Fruit fly (Drosophila melanogaster): ENCODE measurements around the gene CG12426.
A peak's percentile ranks its signal among the peaks of the same experiment; 100 is the strongest.

CG12426 gene

DNA sequence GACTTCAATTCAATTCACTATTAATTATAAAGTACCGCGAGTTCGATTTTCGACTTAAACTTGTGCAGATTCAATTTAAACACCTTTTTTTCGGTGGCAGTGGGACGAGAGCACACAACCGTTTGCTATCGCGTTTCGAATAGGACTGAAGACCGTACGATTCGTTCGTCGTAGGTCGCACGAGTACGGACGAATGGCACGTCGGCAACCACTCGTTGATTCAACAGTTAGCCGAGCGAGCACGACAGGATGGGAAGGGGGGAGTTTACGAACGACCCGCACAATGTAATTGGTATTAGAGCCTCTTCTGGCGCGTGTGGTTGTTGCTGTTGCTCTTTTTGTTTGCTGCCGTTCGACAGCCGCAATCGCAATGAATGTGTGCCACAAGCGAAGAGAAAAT is 33.5 kb upstream of the CG12426 start, which contains the start of gene CG34353 (continued):
- TF ChIP-seq CG10654 (GFP tag; optimal IDR thresholded peaks at IDR 0.05) (no peak), Drgx (GFP tag; IDR thresholded peaks at IDR 0.05) (no peak), repo (GFP tag; optimal IDR thresholded peaks at IDR 0.05) (no peak), CG7745 (tag; optimal IDR thresholded peaks at IDR 0.05) (no peak), Hmx (GFP tag; optimal IDR thresholded peaks at IDR 0.05) (no peak), CG10565 (GFP tag; optimal IDR thresholded peaks at IDR 0.05) (no peak), Fer1 (GFP tag; optimal IDR thresholded peaks at IDR 0.05) (no peak), CG16813 (GFP tag; IDR thresholded peaks at IDR 0.05; ENCODE audit: partially characterized antibody) (no peak), CG17385 (GFP tag; optimal IDR thresholded peaks at IDR 0.05) (no peak), CG16815 (GFP tag; optimal IDR thresholded peaks at IDR 0.05) (no peak), wek (GFP tag; optimal IDR thresholded peaks at IDR 0.05) (no peak), CG33557 (GFP tag; optimal IDR thresholded peaks at IDR 0.05) (no peak), sens (GFP tag) (peak; percentile 83), CG1647 (GFP tag; optimal IDR thresholded peaks at IDR 0.05) (no peak), Eip74EF (GFP tag; optimal IDR thresholded peaks at IDR 0.05) (no peak), luna (GFP tag; optimal IDR thresholded peaks at IDR 0.05) (no peak), Bdp1 (GFP tag; optimal IDR thresholded peaks at IDR 0.05) (no peak), nerfin-2 (GFP tag; IDR thresholded peaks at IDR 0.05; ENCODE audit: partially characterized antibody) (no peak), CG18764 (GFP tag; optimal IDR thresholded peaks at IDR 0.05) (no peak), sob (GFP tag; IDR thresholded peaks at IDR 0.05) (no peak), twi (tag; optimal IDR thresholded peaks at IDR 0.05) (no peak), CG2199 (GFP tag; IDR thresholded peaks at IDR 0.05) (0 out of 3 replicates have a peak, but pooled peaks have one; percentile 21), CG10209 (GFP tag; optimal IDR thresholded peaks at IDR 0.05) (no peak), CG4360 (GFP tag; IDR thresholded peaks at IDR 0.05) (peak; percentile 58), h (optimal IDR thresholded peaks at IDR 0.05) (no peak), CG8089 (GFP tag; optimal IDR thresholded peaks at IDR 0.05) (peak; percentile 0), yki (optimal IDR thresholded peaks at IDR 0.05) (no peak), tna (GFP tag; IDR thresholded peaks at IDR 0.05; ENCODE audit: partially characterized antibody) (no peak), CG9609 (GFP tag; optimal IDR thresholded peaks at IDR 0.05) (no peak), CG17568 (GFP tag; optimal IDR thresholded peaks at IDR 0.05) (no peak), Hsf (GFP tag; optimal IDR thresholded peaks at IDR 0.05) (no peak), CG10366 (GFP tag; IDR thresholded peaks at IDR 0.05) (no peak), CG7963 (GFP tag; IDR thresholded peaks at IDR 0.05; ENCODE audit: partially characterized antibody) (no peak), CG17912 (GFP tag; optimal IDR thresholded peaks at IDR 0.05) (no peak), CG7556 (GFP tag; optimal IDR thresholded peaks at IDR 0.05) (no peak), bsh (GFP tag; optimal IDR thresholded peaks at IDR 0.05) (no peak), eyg (GFP tag; optimal IDR thresholded peaks at IDR 0.05) (no peak), disco-r (GFP tag; optimal IDR thresholded peaks at IDR 0.05) (no peak), CG30020 (tag; optimal IDR thresholded peaks at IDR 0.05) (no peak), CG8765 (GFP tag; IDR thresholded peaks at IDR 0.05) (no peak), zfh1 (GFP tag; IDR thresholded peaks at IDR 0.05) (no peak), Sox100B (GFP tag; optimal IDR thresholded peaks at IDR 0.05) (no peak), Hr51 (GFP tag; optimal IDR thresholded peaks at IDR 0.05) (no peak), CG5245 (GFP tag; optimal IDR thresholded peaks at IDR 0.05) (no peak), vfl (GFP tag; optimal IDR thresholded peaks at IDR 0.05) (no peak), CG4424 (GFP tag; optimal IDR thresholded peaks at IDR 0.05) (no peak), NK7.1 (GFP tag; optimal IDR thresholded peaks at IDR 0.05) (no peak), vnd (GFP tag; IDR thresholded peaks at IDR 0.05; ENCODE audit: partially characterized antibody) (no peak), CG4617 (GFP tag; optimal IDR thresholded peaks at IDR 0.05; ENCODE audit: borderline replicate concordance) (no peak), CG11560 (tag; IDR thresholded peaks at IDR 0.05) (no peak), CG7786 (GFP tag; optimal IDR thresholded peaks at IDR 0.05) (no peak), H15 (GFP tag; IDR thresholded peaks at IDR 0.05) (no peak)

Data from whole organism, embryonic.